Fruit fly (Drosophila melanogaster): Measurements from ENCODE around the gene CG11334.

- no peak for TF ChIP-seq h (optimal IDR thresholded peaks at IDR 0.05)
- no peak for TF ChIP-seq Myc (optimal IDR thresholded peaks at IDR 0.05)
Observed at dm6 chr3R:31482117-31482516, 19.3 kb upstream of the CG11334 start.
